Worm (Caenorhabditis elegans): ENCODE results near the gene R02D5.9.

R02D5.9 gene

DNA sequence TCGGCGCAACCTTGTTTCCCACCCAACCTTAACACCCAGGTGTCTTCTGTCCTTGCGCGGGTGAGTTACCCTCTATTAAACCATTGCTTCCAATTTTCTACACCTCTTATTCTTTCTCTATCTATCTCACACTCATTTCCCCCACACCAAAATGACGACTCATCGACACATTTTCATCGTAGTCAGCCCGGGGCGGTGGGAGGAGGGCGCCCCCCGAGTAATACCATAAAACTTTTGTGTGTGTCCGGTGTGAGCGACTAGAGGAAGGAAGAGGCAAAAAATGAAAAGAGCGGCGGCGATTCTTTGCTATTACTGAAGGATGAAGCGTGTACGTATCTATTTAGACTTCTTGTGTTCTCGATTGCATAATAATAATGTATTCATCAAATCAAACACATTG lies 6.1 kb downstream of the R02D5.9 start:
- peak; percentile 62 for TF ChIP-seq lin-14 (GFP tag; optimal IDR thresholded peaks at IDR 0.05)
- no peak for TF ChIP-seq efl-1 (optimal IDR thresholded peaks at IDR 0.05)
- peak in 1 of 2 experiments; percentile 74 for TF ChIP-seq efl-1 (GFP tag; optimal IDR thresholded peaks at IDR 0.05 in 1 of 2)
- TF ChIP-seq elt-2 (tag; optimal IDR thresholded peaks at IDR 0.05) = peak; percentile 17
- peak; percentile 20 for TF ChIP-seq rnt-1 (tag; optimal IDR thresholded peaks at IDR 0.05)
- TF ChIP-seq pax-3 (tag; optimal IDR thresholded peaks at IDR 0.05) = peak; percentile 6
- TF ChIP-seq lin-15B (tag; optimal IDR thresholded peaks at IDR 0.05) = no peak
- TF ChIP-seq nhr-71 (tag; optimal IDR thresholded peaks at IDR 0.05) = peak; percentile 1
- TF ChIP-seq egl-13 (tag; optimal IDR thresholded peaks at IDR 0.05) = no peak
- TF ChIP-seq ceh-8 (GFP tag; optimal IDR thresholded peaks at IDR 0.05) = no peak

DNA sequence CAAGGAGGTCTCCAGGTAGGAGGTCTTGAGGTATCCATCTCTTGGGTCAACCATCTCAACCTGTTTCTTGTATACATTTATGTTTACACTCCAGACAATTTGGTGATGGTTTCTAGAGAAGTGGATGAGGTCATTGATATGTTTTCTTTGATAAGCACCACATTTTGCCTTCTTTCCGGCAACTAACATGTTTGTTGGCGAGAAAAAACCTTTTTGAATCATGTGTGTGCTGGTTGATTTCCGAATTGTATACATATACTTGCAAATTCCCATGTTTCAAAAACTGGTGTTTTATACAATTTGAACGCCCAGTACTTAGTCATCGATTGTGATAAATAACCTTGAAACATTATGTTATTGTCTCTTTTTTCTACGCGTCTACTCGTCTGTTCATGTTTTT lies 6.8 kb downstream of the R02D5.9 start:
- TF ChIP-seq lin-14 (GFP tag; optimal IDR thresholded peaks at IDR 0.05) (peak; percentile 10), elt-2 (tag; optimal IDR thresholded peaks at IDR 0.05) (peak; percentile 19), elt-3 (tag; optimal IDR thresholded peaks at IDR 0.05) (no peak)

DNA sequence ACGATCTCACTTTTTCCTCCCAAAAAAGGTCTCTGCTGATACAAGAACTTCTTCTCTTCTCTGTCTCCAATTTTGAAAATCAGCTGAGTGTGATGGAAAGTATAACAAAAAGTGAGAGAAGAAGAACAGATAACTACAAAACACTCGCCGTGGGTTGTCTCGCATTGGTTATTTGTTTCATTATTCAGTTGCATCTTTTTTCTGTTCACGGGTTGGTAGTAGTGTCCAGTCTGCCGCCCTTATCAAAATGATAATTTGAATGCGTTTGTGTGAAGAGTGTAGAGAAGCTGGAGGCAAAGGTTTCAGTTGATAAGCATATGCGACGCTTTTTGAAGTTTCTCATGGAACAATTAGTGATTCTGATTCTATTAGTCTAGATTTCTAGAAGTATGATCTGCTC lies 7.9 kb downstream of the R02D5.9 start:
- TF ChIP-seq nhr-20 (tag; optimal IDR thresholded peaks at IDR 0.05) = peak; percentile 9
- no peak for TF ChIP-seq unc-30 (tag; optimal IDR thresholded peaks at IDR 0.05)
- no peak for TF ChIP-seq skn-1 (tag; optimal IDR thresholded peaks at IDR 0.05)
- no peak for TF ChIP-seq lir-3 (tag; optimal IDR thresholded peaks at IDR 0.05; ENCODE audit: poor library complexity)
- no peak for TF ChIP-seq mdl-1 (tag; optimal IDR thresholded peaks at IDR 0.05)
- TF ChIP-seq aly-2 (tag; optimal IDR thresholded peaks at IDR 0.05) = no peak
- no peak for TF ChIP-seq lin-13 (GFP tag; optimal IDR thresholded peaks at IDR 0.05)
- no peak for TF ChIP-seq fkh-8 (tag; optimal IDR thresholded peaks at IDR 0.05)
- no peak for TF ChIP-seq rnt-1 (tag; optimal IDR thresholded peaks at IDR 0.05)
- no peak for TF ChIP-seq xbp-1 (tag; optimal IDR thresholded peaks at IDR 0.05)
- no peak for TF ChIP-seq egl-27 (tag; optimal IDR thresholded peaks at IDR 0.05)
- TF ChIP-seq dpl-1 (GFP tag; optimal IDR thresholded peaks at IDR 0.05) = no peak
- peak; percentile 47 for TF ChIP-seq nhr-85 (tag)
- TF ChIP-seq zag-1 (tag; optimal IDR thresholded peaks at IDR 0.05) = no peak
- TF ChIP-seq aha-1 (tag; optimal IDR thresholded peaks at IDR 0.05) = no peak
- peak; percentile 15 for TF ChIP-seq pqm-1 (tag; optimal IDR thresholded peaks at IDR 0.05)
- TF ChIP-seq fos-1 (tag; optimal IDR thresholded peaks at IDR 0.05) = no peak
- no peak for TF ChIP-seq nhr-28 (tag; optimal IDR thresholded peaks at IDR 0.05)
- TF ChIP-seq alr-1 (tag; optimal IDR thresholded peaks at IDR 0.05; ENCODE audit: borderline replicate concordance) = no peak
- peak in 1 of 2 experiments; percentile 51 for TF ChIP-seq lin-35 (GFP tag; optimal IDR thresholded peaks at IDR 0.05)
- TF ChIP-seq snpc-4 (tag; optimal IDR thresholded peaks at IDR 0.05) = no peak
- TF ChIP-seq grh-1 (GFP tag; IDR thresholded peaks at IDR 0.05) = no peak
- no peak for TF ChIP-seq F16B12.6 (tag; optimal IDR thresholded peaks at IDR 0.05)
- no peak for TF ChIP-seq ceh-8 (GFP tag; optimal IDR thresholded peaks at IDR 0.05)
- no peak for TF ChIP-seq ceh-82 (tag; optimal IDR thresholded peaks at IDR 0.05)
- peak; percentile 88 for TF ChIP-seq blmp-1 (tag; optimal IDR thresholded peaks at IDR 0.05)
- no peak for TF ChIP-seq ets-5 (GFP tag; IDR thresholded peaks at IDR 0.05)
- TF ChIP-seq hlh-4 (tag; optimal IDR thresholded peaks at IDR 0.05) = no peak
- peak; percentile 54 for TF ChIP-seq lin-14 (GFP tag; optimal IDR thresholded peaks at IDR 0.05)
- TF ChIP-seq mef-2 (tag; optimal IDR thresholded peaks at IDR 0.05) = no peak
- TF ChIP-seq lin-39 (tag; optimal IDR thresholded peaks at IDR 0.05) = no peak
- peak in 1 of 6 experiments; percentile 42 for TF ChIP-seq elt-3 (tag; optimal IDR thresholded peaks at IDR 0.05)
- no peak for TF ChIP-seq lin-15B (tag; optimal IDR thresholded peaks at IDR 0.05)
- no peak for TF ChIP-seq unc-98 (GFP tag; IDR thresholded peaks at IDR 0.05)
- no peak for TF ChIP-seq dsc-1 (tag; optimal IDR thresholded peaks at IDR 0.05)
- TF ChIP-seq lsy-2 (tag; optimal IDR thresholded peaks at IDR 0.05) = peak in 1 of 2 experiments; percentile 17
- TF ChIP-seq irx-1 (tag; optimal IDR thresholded peaks at IDR 0.05) = no peak
- no peak for TF ChIP-seq nhr-12 (tag; optimal IDR thresholded peaks at IDR 0.05)
- TF ChIP-seq unc-86 (tag; optimal IDR thresholded peaks at IDR 0.05) = no peak
- no peak for TF ChIP-seq ama-1 (optimal IDR thresholded peaks at IDR 0.05)
- TF ChIP-seq nhr-76 (tag; optimal IDR thresholded peaks at IDR 0.05) = no peak
- TF ChIP-seq pax-3 (tag; optimal IDR thresholded peaks at IDR 0.05) = no peak
- TF ChIP-seq elt-2 (tag; optimal IDR thresholded peaks at IDR 0.05) = peak; percentile 83
